Worm (Caenorhabditis elegans): ENCODE data around the gene twk-21.

DNA sequence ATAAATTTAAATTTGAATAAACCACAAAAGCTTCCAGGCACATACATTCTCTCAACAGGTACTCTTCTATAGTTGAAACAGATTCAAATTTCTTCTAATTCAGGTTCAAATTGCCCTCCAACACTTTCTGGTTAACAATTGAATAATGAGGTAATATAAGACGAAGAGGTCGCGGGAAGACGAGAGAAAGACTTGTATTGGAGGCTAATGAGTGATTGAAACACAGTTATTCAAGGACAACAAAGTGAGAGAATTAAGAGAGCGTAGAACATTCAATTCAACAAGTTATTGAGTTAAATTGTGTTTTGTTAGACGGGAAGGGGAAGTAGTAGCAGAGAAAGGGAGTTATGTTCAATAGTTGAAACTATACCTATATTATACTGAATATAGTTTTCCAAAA lies 22.2 kb downstream of the twk-21 start:
- no peak for TF ChIP-seq W03F9.2 (tag; optimal IDR thresholded peaks at IDR 0.05)
- TF ChIP-seq him-1 (tag; optimal IDR thresholded peaks at IDR 0.05) = no peak
- no peak for TF ChIP-seq dao-5 (tag; optimal IDR thresholded peaks at IDR 0.05)

Measured in whole organism, L4/young adult.